Worm (Caenorhabditis elegans): ENCODE measurements around the gene C36E8.6.

C36E8.6 gene

ce11 chrIII:4019801-4020200 is 31.9 kb downstream of the C36E8.6 start, which contains the start of gene snpc-3.4 (continued):
- peak; percentile 83 for TF ChIP-seq unc-130 (GFP tag; optimal IDR thresholded peaks at IDR 0.05)
- TF ChIP-seq T20F7.1 (GFP tag; optimal IDR thresholded peaks at IDR 0.05): peak; percentile 42
- TF ChIP-seq dpl-1 (GFP tag; optimal IDR thresholded peaks at IDR 0.05): peak; percentile 91
- TF ChIP-seq nhr-76 (tag; optimal IDR thresholded peaks at IDR 0.05): no peak
- TF ChIP-seq F44E2.7 (GFP tag; IDR thresholded peaks at IDR 0.05): no peak
- no peak for TF ChIP-seq nhr-11 (tag; optimal IDR thresholded peaks at IDR 0.05)
- TF ChIP-seq snpc-4 (tag; optimal IDR thresholded peaks at IDR 0.05): no peak
- no peak for TF ChIP-seq ZK337.2 (GFP tag; IDR thresholded peaks at IDR 0.05)
- peak; percentile 2 for TF ChIP-seq mxl-3 (GFP tag; optimal IDR thresholded peaks at IDR 0.05)
- TF ChIP-seq unc-62 (GFP tag; optimal IDR thresholded peaks at IDR 0.05 in 1 of 2): peak in 1 of 2 experiments; percentile 58
- TF ChIP-seq unc-62 (tag; optimal IDR thresholded peaks at IDR 0.05): no peak
- TF ChIP-seq zfp-3 (GFP tag; conservative IDR thresholded peaks at IDR 0.05): no peak
- TF ChIP-seq daf-16 (GFP tag; optimal IDR thresholded peaks at IDR 0.05): no peak
- no peak for TF ChIP-seq daf-16 (tag; optimal IDR thresholded peaks at IDR 0.05)
- peak; percentile 44; the same call in 1 of the 2 replicates for TF ChIP-seq snpc-1.2 (GFP tag; IDR thresholded peaks at IDR 0.05)
- no peak for TF ChIP-seq nhr-77 (tag; optimal IDR thresholded peaks at IDR 0.05)
- TF ChIP-seq daf-19 (GFP tag; conservative IDR thresholded peaks at IDR 0.05): no peak
- TF ChIP-seq dmd-6 (GFP tag; IDR thresholded peaks at IDR 0.05): peak; percentile 42; the same call in 1 of the 2 replicates
- TF ChIP-seq hmg-1.1 (GFP tag; IDR thresholded peaks at IDR 0.05): 0 out of 2 replicates have a peak, but pooled peaks have one; percentile 64
- TF ChIP-seq php-3 (GFP tag; IDR thresholded peaks at IDR 0.05): no peak
- TF ChIP-seq mdl-1 (tag; optimal IDR thresholded peaks at IDR 0.05): no peak
- TF ChIP-seq Y48G9A.11 (GFP tag; IDR thresholded peaks at IDR 0.05): peak; percentile 75
- no peak for TF ChIP-seq fos-1 (tag; optimal IDR thresholded peaks at IDR 0.05)
- no peak for TF ChIP-seq saeg-2 (GFP tag; IDR thresholded peaks at IDR 0.05)
- no peak for TF ChIP-seq D1046.2 (GFP tag; IDR thresholded peaks at IDR 0.05)
- TF ChIP-seq fkh-10 (GFP tag; optimal IDR thresholded peaks at IDR 0.05): no peak
- TF ChIP-seq mes-2 (tag; optimal IDR thresholded peaks at IDR 0.05; ENCODE audit: poor library complexity, severe bottlenecking): peak; percentile 71
- TF ChIP-seq hlh-11 (tag; optimal IDR thresholded peaks at IDR 0.05): no peak
- no peak for TF ChIP-seq vab-7 (GFP tag; IDR thresholded peaks at IDR 0.05)
- no peak for TF ChIP-seq R02D3.7 (tag; optimal IDR thresholded peaks at IDR 0.05)
- peak; percentile 5 for TF ChIP-seq rbr-2 (tag; optimal IDR thresholded peaks at IDR 0.05)
- TF ChIP-seq lin-38 (GFP tag; IDR thresholded peaks at IDR 0.05): peak; percentile 80
- no peak for TF ChIP-seq jun-1 (tag; optimal IDR thresholded peaks at IDR 0.05)
- no peak for TF ChIP-seq F37D6.2 (tag; optimal IDR thresholded peaks at IDR 0.05)
- TF ChIP-seq nhr-28 (tag; optimal IDR thresholded peaks at IDR 0.05): peak; percentile 58
- peak; percentile 94 for TF ChIP-seq aha-1 (tag)
- no peak for TF ChIP-seq nhr-102 (tag; optimal IDR thresholded peaks at IDR 0.05)
- no peak for TF ChIP-seq F26F4.8 (GFP tag; conservative IDR thresholded peaks at IDR 0.05)
- no peak for TF ChIP-seq aly-2 (tag; optimal IDR thresholded peaks at IDR 0.05)
- no peak for TF ChIP-seq mxl-2 (GFP tag; conservative IDR thresholded peaks at IDR 0.05)
- TF ChIP-seq lir-3 (tag; optimal IDR thresholded peaks at IDR 0.05): no peak
- TF ChIP-seq arid-1 (GFP tag; conservative IDR thresholded peaks at IDR 0.05): no peak
- TF ChIP-seq spr-1 (tag; optimal IDR thresholded peaks at IDR 0.05): no peak
- no peak for TF ChIP-seq ceh-20 (GFP tag; IDR thresholded peaks at IDR 0.05)
- TF ChIP-seq lin-13 (GFP tag; optimal IDR thresholded peaks at IDR 0.05): peak; percentile 39
- no peak for TF ChIP-seq Y105C5A.15 (GFP tag; IDR thresholded peaks at IDR 0.05)
- no peak for TF ChIP-seq T26A8.4 (GFP tag; IDR thresholded peaks at IDR 0.05)
- TF ChIP-seq ceh-32 (tag; optimal IDR thresholded peaks at IDR 0.05; ENCODE audit: poor library complexity): no peak
- no peak for TF ChIP-seq lim-7 (GFP tag; IDR thresholded peaks at IDR 0.05)
- peak; percentile 15; the same call in 1 of the 2 replicates for TF ChIP-seq lin-1 (GFP tag; IDR thresholded peaks at IDR 0.05)
- TF ChIP-seq nhr-6 (tag; optimal IDR thresholded peaks at IDR 0.05): peak; percentile 54
- no peak for TF ChIP-seq sdz-12 (GFP tag; optimal IDR thresholded peaks at IDR 0.05)
- no peak for TF ChIP-seq egl-43 (GFP tag; IDR thresholded peaks at IDR 0.05)

Measured in whole organism, L4 larva.